Fruit fly (Drosophila melanogaster) whole organism, pupa: Measurements from ENCODE around the gene CG33985.

Source experiments
- CG15710 ChIP-seq: fragments of 200-800 bp; sonication (Bioruptor generic); optimal IDR thresholded peaks from 2 replicates; lab custom pipeline; 2018; ENCODE audit warnings: missing biosample characterization, mild to moderate bottlenecking, missing genetic modification characterization, moderate library complexity
- CG4496 ChIP-seq: fragments of 200-800 bp; sonication (Bioruptor generic); IDR thresholded peaks from 3 replicates; pipeline ENCODE4 v1.3.6; 2022; ENCODE audit warnings: missing biosample characterization, missing genetic modification characterization
- CG9948 ChIP-seq: fragments of 200-800 bp; sonication (Bioruptor generic); optimal IDR thresholded peaks from 2 replicates; lab custom pipeline; 2018; ENCODE audit warnings: missing biosample characterization, mild to moderate bottlenecking, missing genetic modification characterization, moderate library complexity
- D1 ChIP-seq: fragments of 200-800 bp; sonication (Bioruptor generic); optimal IDR thresholded peaks from 2 replicates; lab custom pipeline; 2018; ENCODE audit warnings: missing biosample characterization, mild to moderate bottlenecking, missing genetic modification characterization, moderate library complexity
- EcR ChIP-seq: fragments of 200-800 bp; sonication (Bioruptor generic); optimal IDR thresholded peaks from 3 replicates; lab custom pipeline; 2019; ENCODE audit warnings: missing biosample characterization, missing genetic modification characterization, mild to moderate bottlenecking, moderate library complexity, missing genetic modification reagents
- Ets98B ChIP-seq: fragments of 200-800 bp; sonication (Bioruptor generic); IDR thresholded peaks from 2 replicates; pipeline ENCODE4 v1.3.6; 2022; ENCODE audit warnings: missing biosample characterization, missing genetic modification characterization
- Pif1B ChIP-seq: fragments of 200-800 bp; sonication (Bioruptor generic); optimal IDR thresholded peaks from 3 replicates; lab custom pipeline; 2016; ENCODE audit warnings: missing biosample characterization, missing genetic modification characterization

dm6 chr3L:15530071-15530470 lies 3.5 kb upstream of the CG33985 start:
- TF ChIP-seq CG15710 (tag; lab: Kevin White, UChicago) (no peak), Ets98B (GFP tag; lab: Robert Waterston, UW) (no peak), CG9948 (tag; lab: Kevin White, UChicago) (no peak), EcR (no peak), Pif1B (GFP tag; lab: Kevin White, UChicago) (no peak), CG4496 (GFP tag; lab: Robert Waterston, UW) (no peak), D1 (tag; lab: Kevin White, UChicago) (no peak)
